Fruit fly (Drosophila melanogaster): ENCODE results near the gene Qtzl.
A peak's percentile ranks its signal among the peaks of the same experiment; 100 is the strongest.

Qtzl gene

dm6 chr2L:12010100-12010876 is 14.7 kb downstream of the Qtzl start (continued):
- no peak for TF ChIP-seq jigr1 (GFP tag; IDR thresholded peaks at IDR 0.05)
- TF ChIP-seq sob (GFP tag; IDR thresholded peaks at IDR 0.05), result no peak
- TF ChIP-seq CG8281 (tag; optimal IDR thresholded peaks at IDR 0.05), result no peak
- TF ChIP-seq CG16779 (GFP tag; IDR thresholded peaks at IDR 0.05), result no peak
- TF ChIP-seq CG10959 (GFP tag; IDR thresholded peaks at IDR 0.05), result no peak
- peak; percentile 99 for TF ChIP-seq CG11504 (tag; optimal IDR thresholded peaks at IDR 0.05)
- no peak for TF ChIP-seq tgo (GFP tag; IDR thresholded peaks at IDR 0.05)
- peak in 1 of 2 experiments; percentile 45 for TF ChIP-seq Eip74EF (GFP tag; optimal IDR thresholded peaks at IDR 0.05)
- no peak for TF ChIP-seq NFAT (GFP tag; IDR thresholded peaks at IDR 0.05)
- TF ChIP-seq CG13424 (tag; optimal IDR thresholded peaks at IDR 0.05), result no peak
- TF ChIP-seq CG10209 (GFP tag; optimal IDR thresholded peaks at IDR 0.05), result no peak
- TF ChIP-seq Fer1 (GFP tag; optimal IDR thresholded peaks at IDR 0.05), result peak; percentile 60
- peak; percentile 43 for TF ChIP-seq CG3163 (GFP tag; optimal IDR thresholded peaks at IDR 0.05)
- TF ChIP-seq CG9215 (GFP tag; IDR thresholded peaks at IDR 0.05), result no peak
- no peak for TF ChIP-seq CG8944 (GFP tag; optimal IDR thresholded peaks at IDR 0.05)
- peak; percentile 16 for TF ChIP-seq CG15011 (GFP tag; optimal IDR thresholded peaks at IDR 0.05)
- TF ChIP-seq CG12769 (tag; optimal IDR thresholded peaks at IDR 0.05), result peak; percentile 97
- no peak for TF ChIP-seq CG2129 (GFP tag; IDR thresholded peaks at IDR 0.05; ENCODE audit: partially characterized antibody)
- no peak for TF ChIP-seq Drgx (GFP tag; IDR thresholded peaks at IDR 0.05)
- TF ChIP-seq nom (GFP tag; optimal IDR thresholded peaks at IDR 0.05), result peak; percentile 65
- peak; percentile 99 for TF ChIP-seq CG15479 (GFP tag; optimal IDR thresholded peaks at IDR 0.05)
- no peak for TF ChIP-seq gt (GFP tag; IDR thresholded peaks at IDR 0.05)
- TF ChIP-seq CG6175 (GFP tag; IDR thresholded peaks at IDR 0.05), result no peak
- no peak for TF ChIP-seq C15 (GFP tag; IDR thresholded peaks at IDR 0.05)
- TF ChIP-seq dmrt99B (tag; optimal IDR thresholded peaks at IDR 0.05), result peak; percentile 55
- no peak for TF ChIP-seq Scr (GFP tag; IDR thresholded peaks at IDR 0.05; ENCODE audit: partially characterized antibody)
- no peak for TF ChIP-seq luna (GFP tag; optimal IDR thresholded peaks at IDR 0.05)
- TF ChIP-seq CG7963 (GFP tag; IDR thresholded peaks at IDR 0.05; ENCODE audit: partially characterized antibody), result no peak
- no peak for TF ChIP-seq HmgD (GFP tag; optimal IDR thresholded peaks at IDR 0.05)
- no peak for TF ChIP-seq CG13123 (GFP tag; optimal IDR thresholded peaks at IDR 0.05)
- peak; percentile 18 for TF ChIP-seq pb (GFP tag; optimal IDR thresholded peaks at IDR 0.05)
- TF ChIP-seq Fer2 (tag; optimal IDR thresholded peaks at IDR 0.05), result no peak
- TF ChIP-seq pfk (GFP tag; optimal IDR thresholded peaks at IDR 0.05), result peak; percentile 68
- no peak for TF ChIP-seq CG16863 (GFP tag; optimal IDR thresholded peaks at IDR 0.05)
- TF ChIP-seq CG8290 (GFP tag; optimal IDR thresholded peaks at IDR 0.05), result no peak
- peak; percentile 20 to 77 for TF ChIP-seq CG8290 (tag; optimal IDR thresholded peaks at IDR 0.05)
- TF ChIP-seq Dip2 (GFP tag; IDR thresholded peaks at IDR 0.05), result no peak
- TF ChIP-seq Nf-YC (tag; optimal IDR thresholded peaks at IDR 0.05), result peak; percentile 100
- TF ChIP-seq CG13296 (GFP tag; optimal IDR thresholded peaks at IDR 0.05), result no peak
- no peak for TF ChIP-seq sima (GFP tag; optimal IDR thresholded peaks at IDR 0.05)
- TF ChIP-seq slp2 (GFP tag; optimal IDR thresholded peaks at IDR 0.05), result no peak
- no peak for TF ChIP-seq Sox102F (GFP tag; optimal IDR thresholded peaks at IDR 0.05)
- no peak for TF ChIP-seq Hr39 (optimal IDR thresholded peaks at IDR 0.05)
- TF ChIP-seq ato (GFP tag; IDR thresholded peaks at IDR 0.05; ENCODE audit: partially characterized antibody), result no peak
- TF ChIP-seq CG7786 (GFP tag; optimal IDR thresholded peaks at IDR 0.05), result no peak
- no peak for TF ChIP-seq Ssrp (tag; optimal IDR thresholded peaks at IDR 0.05)
- TF ChIP-seq Mes4 (GFP tag; optimal IDR thresholded peaks at IDR 0.05), result no peak
- no peak for TF ChIP-seq CG3065 (GFP tag; optimal IDR thresholded peaks at IDR 0.05)
- TF ChIP-seq rib (GFP tag; IDR thresholded peaks at IDR 0.05), result no peak
- TF ChIP-seq CG3838 (GFP tag; optimal IDR thresholded peaks at IDR 0.05), result peak; percentile 98
- TF ChIP-seq tin (GFP tag; optimal IDR thresholded peaks at IDR 0.05), result no peak

Data from whole organism, embryonic.